Fruit fly (Drosophila melanogaster) whole organism, embryonic: Measurements from ENCODE around the gene CG33120.

Experiments used
- BtbVII ChIP-seq: fragments of 200-800 bp; sonication (Bioruptor generic); optimal IDR thresholded peaks from 3 replicates; lab custom pipeline; 2017; ENCODE audit warnings: missing biosample characterization, mild to moderate bottlenecking, missing genetic modification characterization
- Bteb2 ChIP-seq: fragments of 200-800 bp; sonication (Bioruptor generic); optimal IDR thresholded peaks from 2 replicates; lab custom pipeline; 2016; ENCODE audit warnings: missing biosample characterization, missing genetic modification characterization
- CG1024 ChIP-seq: fragments of 200-800 bp; sonication (Bioruptor generic); IDR thresholded peaks from 2 replicates; pipeline ENCODE4 v1.3.6; 2022; ENCODE audit warnings: missing biosample characterization, missing genetic modification characterization
- CG11695 ChIP-seq: fragments of 200-800 bp; sonication (Bioruptor generic); IDR thresholded peaks from 3 replicates; pipeline ENCODE4 v1.3.6; 2022; ENCODE audit warnings: missing biosample characterization, missing genetic modification characterization
- CG13624 ChIP-seq: fragments of 200-800 bp; sonication (Bioruptor generic); optimal IDR thresholded peaks from 2 replicates; lab custom pipeline; 2016; ENCODE audit warnings: missing biosample characterization, missing genetic modification characterization
- CG15514 ChIP-seq: fragments of 200-800 bp; sonication (Bioruptor generic); optimal IDR thresholded peaks from 3 replicates; lab custom pipeline; 2017; ENCODE audit warnings: missing biosample characterization, missing genetic modification characterization, mild to moderate bottlenecking, moderate library complexity, missing genetic modification reagents
- CG17361 ChIP-seq: fragments of 200-800 bp; sonication (Bioruptor generic); IDR thresholded peaks from 3 replicates; pipeline ENCODE4 v1.3.6; 2022; ENCODE audit warnings: missing biosample characterization, missing genetic modification characterization
- CG17385 ChIP-seq: fragments of 200-800 bp; sonication (Bioruptor generic); optimal IDR thresholded peaks from 3 replicates; lab custom pipeline; 2018; ENCODE audit warnings: missing biosample characterization, mild to moderate bottlenecking, missing genetic modification characterization
- CG30431 ChIP-seq: fragments of 200-800 bp; sonication (Bioruptor generic); optimal IDR thresholded peaks from 2 replicates; lab custom pipeline; 2017; ENCODE audit warnings: missing biosample characterization, missing genetic modification characterization
- CG32767 ChIP-seq: fragments of 200-800 bp; sonication (Bioruptor generic); IDR thresholded peaks from 2 replicates; pipeline ENCODE4 v1.3.6; 2022; ENCODE audit warnings: missing biosample characterization, missing genetic modification characterization
- CG34422 ChIP-seq: fragments of 200-800 bp; sonication (Bioruptor generic); IDR thresholded peaks from 3 replicates; pipeline ENCODE4 v1.3.6; 2022; ENCODE audit warnings: missing biosample characterization, missing genetic modification characterization
- CG5245 ChIP-seq: fragments of 200-800 bp; sonication (Bioruptor generic); optimal IDR thresholded peaks from 3 replicates; lab custom pipeline; 2016; ENCODE audit warnings: missing biosample characterization, missing genetic modification characterization
- CG7372 ChIP-seq: fragments of 200-800 bp; sonication (Bioruptor generic); IDR thresholded peaks from 2 replicates; pipeline ENCODE4 v1.3.6; 2022; ENCODE audit warnings: missing biosample characterization, missing genetic modification characterization
- CG7963 ChIP-seq: fragments of 200-800 bp; sonication (Bioruptor generic); IDR thresholded peaks from 3 replicates; pipeline ENCODE4 v1.3.6; 2022; ENCODE audit warnings: missing biosample characterization, missing genetic modification characterization; ENCODE audit not compliant: partially characterized antibody
- CG8359 ChIP-seq: fragments of 200-800 bp; sonication (Bioruptor generic); optimal IDR thresholded peaks from 2 replicates; lab custom pipeline; 2017; ENCODE audit warnings: missing biosample characterization, mild to moderate bottlenecking, missing genetic modification characterization, borderline replicate concordance
- CG9215 ChIP-seq: fragments of 200-800 bp; sonication (Bioruptor generic); IDR thresholded peaks from 2 replicates; pipeline ENCODE4 v1.3.6; 2022; ENCODE audit warnings: missing biosample characterization, missing genetic modification characterization
- CG9817 ChIP-seq: fragments of 200-800 bp; sonication (Bioruptor generic); optimal IDR thresholded peaks from 2 replicates; lab custom pipeline; 2018; ENCODE audit warnings: missing biosample characterization, mild to moderate bottlenecking, missing genetic modification characterization, moderate library complexity
- CTCF ChIP-seq: fragments of 200-800 bp; sonication (Bioruptor generic); optimal IDR thresholded peaks from 2 replicates; lab custom pipeline; 2017; ENCODE audit warnings: missing biosample characterization, mild to moderate bottlenecking, missing genetic modification characterization, moderate library complexity
- Chrac-16 ChIP-seq: fragments of 200-800 bp; sonication (Bioruptor generic); optimal IDR thresholded peaks from 3 replicates; lab custom pipeline; 2016; ENCODE audit warnings: missing biosample characterization, missing genetic modification characterization
- Dad ChIP-seq: fragments of 200-800 bp; sonication (Bioruptor generic); optimal IDR thresholded peaks from 3 replicates; lab custom pipeline; 2016; ENCODE audit warnings: missing biosample characterization, missing genetic modification characterization
- E2f2 ChIP-seq: fragments of 200-800 bp; sonication (Bioruptor generic); IDR thresholded peaks from 2 replicates; pipeline ENCODE4 v1.3.6; 2022; ENCODE audit warnings: missing biosample characterization, missing genetic modification characterization
- ERR ChIP-seq: fragments of 200-800 bp; sonication (Bioruptor generic); optimal IDR thresholded peaks from 2 replicates; lab custom pipeline; 2016; ENCODE audit warnings: missing biosample characterization, missing genetic modification characterization
- HLH54F ChIP-seq: fragments of 200-800 bp; sonication (Bioruptor generic); optimal IDR thresholded peaks from 3 replicates; lab custom pipeline; 2016; ENCODE audit warnings: missing biosample characterization, missing genetic modification characterization
- NC2α ChIP-seq: fragments of 200-800 bp; sonication (Bioruptor generic); optimal IDR thresholded peaks from 2 replicates; lab custom pipeline; 2016; ENCODE audit warnings: missing biosample characterization, missing genetic modification characterization
- NC2β ChIP-seq: fragments of 200-800 bp; sonication (Bioruptor generic); optimal IDR thresholded peaks from 2 replicates; lab custom pipeline; 2016; ENCODE audit warnings: missing biosample characterization, missing genetic modification characterization
- Opbp ChIP-seq: fragments of 200-800 bp; sonication (Bioruptor generic); IDR thresholded peaks from 3 replicates; pipeline ENCODE4 v1.3.6; 2022; ENCODE audit warnings: missing biosample characterization, missing genetic modification characterization; ENCODE audit not compliant: partially characterized antibody
- Stat92E ChIP-seq, 3 experiments: fragments of >200 bp in 2 of 3; fragments of 200-800 bp in 1 of 3; sonication (Bioruptor generic) in 1 of 3; optimal IDR thresholded peaks; 2 replicates each; lab custom pipeline; 2017 to 2019; ENCODE audit warnings: missing biosample characterization in 3 of 3, missing genetic modification characterization in 3 of 3, mild to moderate bottlenecking in 1 of 3, moderate library complexity in 1 of 3
- Xbp1 ChIP-seq: fragments of 200-800 bp; sonication (Bioruptor generic); optimal IDR thresholded peaks from 3 replicates; lab custom pipeline; 2016; ENCODE audit warnings: missing biosample characterization, mild to moderate bottlenecking, missing genetic modification characterization
- ab ChIP-seq: fragments of 200-800 bp; sonication (Bioruptor generic); optimal IDR thresholded peaks from 2 replicates; lab custom pipeline; 2016; ENCODE audit warnings: missing biosample characterization, missing genetic modification characterization
- crol ChIP-seq: fragments of 200-800 bp; sonication (Bioruptor generic); IDR thresholded peaks from 2 replicates; pipeline ENCODE4 v1.3.6; 2022; ENCODE audit warnings: missing biosample characterization, missing genetic modification characterization
- cwo ChIP-seq: fragments of 200-800 bp; sonication (Bioruptor generic); optimal IDR thresholded peaks from 3 replicates; lab custom pipeline; 2017; ENCODE audit warnings: missing biosample characterization, missing genetic modification characterization, mild to moderate bottlenecking, moderate library complexity, missing genetic modification reagents
- dm ChIP-seq: fragments of 200-800 bp; sonication (Bioruptor generic); optimal IDR thresholded peaks from 3 replicates; lab custom pipeline; 2016; ENCODE audit warnings: missing biosample characterization, missing genetic modification characterization
- emc ChIP-seq: fragments of 200-800 bp; sonication (Bioruptor generic); optimal IDR thresholded peaks from 2 replicates; lab custom pipeline; 2016; ENCODE audit warnings: missing biosample characterization, missing genetic modification characterization
- ems ChIP-seq: fragments of 200-800 bp; sonication (Bioruptor generic); optimal IDR thresholded peaks from 3 replicates; lab custom pipeline; 2016; ENCODE audit warnings: missing biosample characterization, missing genetic modification characterization
- ewg ChIP-seq: fragments of 200-800 bp; sonication (Bioruptor generic); optimal IDR thresholded peaks from 3 replicates; lab custom pipeline; 2017; ENCODE audit warnings: mild to moderate bottlenecking, missing biosample characterization, missing genetic modification reagents, missing genetic modification characterization
- gcm ChIP-seq: fragments of 200-800 bp; sonication (Bioruptor generic); optimal IDR thresholded peaks from 2 replicates; lab custom pipeline; 2019; ENCODE audit warnings: missing biosample characterization, mild to moderate bottlenecking, missing genetic modification characterization, moderate library complexity
- hbn ChIP-seq: fragments of 200-800 bp; sonication (Bioruptor generic); IDR thresholded peaks from 2 replicates; pipeline ENCODE4 v1.3.6; 2022; ENCODE audit warnings: missing biosample characterization, missing genetic modification characterization; ENCODE audit not compliant: partially characterized antibody
- jumu ChIP-seq: fragments of 200-800 bp; sonication (Bioruptor generic); optimal IDR thresholded peaks from 3 replicates; lab custom pipeline; 2016; ENCODE audit warnings: missing biosample characterization, missing genetic modification characterization
- onecut ChIP-seq: fragments of 200-800 bp; sonication (Bioruptor generic); IDR thresholded peaks from 2 replicates; pipeline ENCODE4 v1.3.6; 2022; ENCODE audit warnings: missing biosample characterization, missing genetic modification characterization
- pzg ChIP-seq: fragments of 200-800 bp; sonication (Bioruptor generic); optimal IDR thresholded peaks from 3 replicates; lab custom pipeline; 2018; ENCODE audit warnings: missing biosample characterization, mild to moderate bottlenecking, missing genetic modification characterization, moderate library complexity
- repo ChIP-seq: fragments of 200-800 bp; sonication (Bioruptor generic); optimal IDR thresholded peaks from 2 replicates; lab custom pipeline; 2016; ENCODE audit warnings: missing biosample characterization, missing genetic modification characterization
- scrt ChIP-seq: fragments of 200-800 bp; sonication (Bioruptor generic); optimal IDR thresholded peaks from 2 replicates; lab custom pipeline; 2018; ENCODE audit warnings: missing biosample characterization, mild to moderate bottlenecking, missing genetic modification characterization, moderate library complexity
- sens-2 ChIP-seq: fragments of 200-800 bp; sonication (Bioruptor generic); IDR thresholded peaks from 2 replicates; pipeline ENCODE4 v1.3.6; 2022; ENCODE audit warnings: missing biosample characterization, missing genetic modification characterization
- trh ChIP-seq: fragments of 200-800 bp; sonication (Bioruptor generic); optimal IDR thresholded peaks from 2 replicates; lab custom pipeline; 2016; ENCODE audit warnings: missing biosample characterization, missing genetic modification characterization
- tup ChIP-seq: fragments of 200-800 bp; sonication (Bioruptor generic); optimal IDR thresholded peaks from 2 replicates; lab custom pipeline; 2016; ENCODE audit warnings: missing biosample characterization, mild to moderate bottlenecking, missing genetic modification characterization, moderate library complexity
- tx ChIP-seq: fragments of 200-800 bp; sonication (Bioruptor generic); optimal IDR thresholded peaks from 2 replicates; lab custom pipeline; 2016; ENCODE audit warnings: missing biosample characterization, missing genetic modification characterization
- vfl ChIP-seq: fragments of 200-800 bp; sonication (Bioruptor generic); optimal IDR thresholded peaks from 2 replicates; lab custom pipeline; 2016; ENCODE audit warnings: missing biosample characterization, missing genetic modification characterization

CG33120 gene

DNA sequence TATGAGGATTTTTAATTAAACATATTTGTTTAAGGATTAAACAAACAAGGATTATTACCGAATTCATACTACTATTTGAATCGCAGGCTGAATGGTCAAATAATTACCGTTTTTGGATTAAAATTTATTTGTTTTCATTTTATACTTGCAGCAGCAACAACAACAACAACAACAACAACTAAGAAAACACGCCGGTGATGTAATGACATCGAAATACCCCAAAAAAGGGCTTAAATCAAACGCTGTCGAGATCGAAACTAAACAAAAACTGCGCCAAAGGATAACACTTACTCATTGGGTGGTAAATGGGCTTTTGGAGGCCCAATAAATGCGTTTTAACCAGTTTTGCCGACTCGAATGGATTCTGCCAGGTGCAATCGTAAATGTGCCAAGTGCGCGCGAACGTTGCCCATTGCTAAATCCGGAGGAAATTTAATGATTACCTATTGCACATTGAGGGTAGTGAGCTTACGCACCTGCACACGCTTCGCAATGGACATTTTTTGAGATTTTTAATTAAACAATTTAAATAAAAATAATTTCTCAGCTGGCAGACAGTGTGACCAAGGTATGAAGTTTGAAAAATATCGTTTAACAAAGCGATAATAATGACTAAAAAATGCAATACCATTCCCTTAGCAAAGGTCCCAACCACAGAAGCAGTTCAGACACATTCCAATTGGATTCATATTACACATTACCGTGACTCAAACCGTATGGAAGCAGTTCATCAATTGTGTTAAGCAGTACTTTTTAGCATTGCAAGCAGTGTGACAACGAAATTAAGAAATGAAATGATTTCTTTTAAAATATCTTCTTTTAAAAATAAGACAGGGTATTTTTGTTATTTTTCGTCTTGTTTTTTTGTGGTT is 14.5 kb upstream of the CG33120 start, which contains the start of the genes CG10602 and mRpL13 (continued):
- TF ChIP-seq Xbp1 (GFP tag; lab: Kevin White, UChicago), result peak; percentile 24
- peak; percentile 55; the same call in 1 of the 2 replicates for TF ChIP-seq E2f2 (GFP tag; lab: Robert Waterston, UW)
- TF ChIP-seq ERR (GFP tag; lab: Kevin White, UChicago), result peak; percentile 17
- peak; percentile 8 for TF ChIP-seq jumu (GFP tag; lab: Kevin White, UChicago)
- no peak for TF ChIP-seq ewg (GFP tag; lab: Kevin White, UChicago)
- TF ChIP-seq CG8359 (GFP tag; lab: Kevin White, UChicago), result no peak

DNA sequence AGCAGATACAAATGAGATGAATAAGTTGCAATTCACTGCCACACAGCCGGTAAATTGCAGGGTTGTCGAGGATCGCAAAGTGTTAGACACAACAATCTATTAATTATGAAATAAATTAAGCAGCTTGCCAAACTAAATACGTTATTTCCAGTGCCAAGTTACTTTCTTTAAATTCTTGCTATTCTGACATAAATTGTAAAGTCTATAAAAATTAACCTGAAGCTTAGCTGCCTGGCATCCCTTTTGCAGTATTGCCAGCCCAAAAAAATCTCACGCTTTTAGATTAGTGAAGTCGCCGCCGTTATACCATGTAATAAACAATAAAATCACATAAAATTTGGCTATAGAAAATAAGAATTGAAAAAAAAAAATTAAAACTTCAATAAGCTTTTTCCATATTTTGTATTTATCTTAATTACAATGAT is 13.3 kb upstream of the CG33120 start:
- peak; percentile 63 for TF ChIP-seq ab (GFP tag; lab: Kevin White, UChicago)
- TF ChIP-seq onecut (GFP tag; lab: Robert Waterston, UW), result peak; percentile 86
- TF ChIP-seq NC2α (GFP tag; lab: Kevin White, UChicago), result peak; percentile 75
- TF ChIP-seq CG9215 (GFP tag; lab: Robert Waterston, UW), result peak; percentile 99
- no peak for TF ChIP-seq Opbp (GFP tag; lab: Robert Waterston, UW)
- peak; percentile 64 for TF ChIP-seq repo (GFP tag; lab: Kevin White, UChicago)
- TF ChIP-seq HLH54F, result peak; percentile 92
- peak; percentile 95 for TF ChIP-seq tup
- peak; percentile 72 for TF ChIP-seq CG13624 (GFP tag; lab: Kevin White, UChicago)
- peak; percentile 91 for TF ChIP-seq CG17385 (GFP tag; lab: Kevin White, UChicago)
- peak; percentile 90 for TF ChIP-seq Chrac-16 (GFP tag; lab: Kevin White, UChicago)
- TF ChIP-seq CG1024 (GFP tag; lab: Robert Waterston, UW), result peak; percentile 81
- TF ChIP-seq vfl (GFP tag; lab: Kevin White, UChicago), result peak; percentile 87
- TF ChIP-seq sens-2 (GFP tag; lab: Robert Waterston, UW), result peak; percentile 76
- peak; percentile 95 for TF ChIP-seq CG9817 (tag; lab: Kevin White, UChicago)
- peak; percentile 93 for TF ChIP-seq CG34422 (GFP tag; lab: Robert Waterston, UW)
- TF ChIP-seq CG30431 (GFP tag; lab: Kevin White, UChicago), result peak; percentile 76
- TF ChIP-seq ems, result peak; percentile 81
- TF ChIP-seq gcm (GFP tag; lab: Kevin White, UChicago), result peak; percentile 89
- TF ChIP-seq pzg (GFP tag; lab: Kevin White, UChicago), result peak; percentile 47
- peak; percentile 40 for TF ChIP-seq CTCF (GFP tag; lab: Kevin White, UChicago)
- peak; percentile 64 for TF ChIP-seq CG5245 (GFP tag; lab: Kevin White, UChicago)
- TF ChIP-seq emc (GFP tag; lab: Kevin White, UChicago), result peak; percentile 38
- TF ChIP-seq Xbp1 (GFP tag; lab: Kevin White, UChicago), result peak; percentile 94
- TF ChIP-seq crol, result no peak; the same call in 1 of the 2 replicates
- TF ChIP-seq CG7963 (GFP tag; lab: Robert Waterston, UW), result no peak
- peak; percentile 71 for TF ChIP-seq trh
- peak; percentile 87 for TF ChIP-seq NC2β (GFP tag; lab: Kevin White, UChicago)
- no peak for TF ChIP-seq Stat92E (GFP tag; optimal IDR thresholded peaks at IDR 0.05; lab: Kevin White, UChicago)
- TF ChIP-seq CG15514 (GFP tag; lab: Kevin White, UChicago), result peak; percentile 89
- TF ChIP-seq CG7372, result peak; percentile 91
- peak; percentile 82 for TF ChIP-seq tx (GFP tag; lab: Kevin White, UChicago)
- peak; percentile 88 for TF ChIP-seq CG11695 (GFP tag; lab: Robert Waterston, UW)
- peak; percentile 88 for TF ChIP-seq BtbVII
- peak; percentile 89 for TF ChIP-seq CG32767 (GFP tag; lab: Robert Waterston, UW)
- peak; percentile 46 for TF ChIP-seq Dad (GFP tag; lab: Kevin White, UChicago)
- peak; percentile 82 for TF ChIP-seq scrt (GFP tag; lab: Kevin White, UChicago)
- peak; percentile 90 for TF ChIP-seq Bteb2 (GFP tag; lab: Kevin White, UChicago)
- TF ChIP-seq dm, result peak; percentile 77
- TF ChIP-seq CG17361 (GFP tag; lab: Robert Waterston, UW), result peak; percentile 90
- TF ChIP-seq cwo (GFP tag; lab: Kevin White, UChicago), result peak; percentile 80
- no peak for TF ChIP-seq hbn (GFP tag; lab: Robert Waterston, UW)
